Fruit fly (Drosophila melanogaster) whole organism, embryonic: ENCODE results near the gene CG9582.

ENCODE experiments used
- Antp ChIP-seq: fragments of 200-800 bp; sonication (Bioruptor generic); optimal IDR thresholded peaks from 3 replicates; lab custom pipeline; 2016; ENCODE audit warnings: missing biosample characterization, missing genetic modification characterization
- Atf6 ChIP-seq: fragments of 200-800 bp; sonication (Bioruptor generic); IDR thresholded peaks from 2 replicates; pipeline ENCODE4 v1.3.6; 2022; ENCODE audit warnings: missing biosample characterization, missing genetic modification characterization
- CG10147 ChIP-seq: fragments of 200-800 bp; sonication (Bioruptor generic); optimal IDR thresholded peaks from 2 replicates; lab custom pipeline; 2019; ENCODE audit warnings: missing biosample characterization, mild to moderate bottlenecking, missing genetic modification characterization, moderate library complexity
- CG10321 ChIP-seq: fragments of 200-800 bp; sonication (Bioruptor generic); IDR thresholded peaks from 2 replicates; pipeline ENCODE4 v1.3.6; 2022; ENCODE audit warnings: missing biosample characterization, missing genetic modification characterization
- CG10654 ChIP-seq: fragments of 200-800 bp; sonication (Bioruptor generic); optimal IDR thresholded peaks from 2 replicates; lab custom pipeline; 2016; ENCODE audit warnings: missing biosample characterization, missing genetic modification characterization
- CG12391 ChIP-seq: fragments of 200-800 bp; sonication (Bioruptor generic); optimal IDR thresholded peaks from 3 replicates; lab custom pipeline; 2018; ENCODE audit warnings: missing biosample characterization, mild to moderate bottlenecking, missing genetic modification characterization, moderate library complexity
- CG12942 ChIP-seq: fragments of 200-800 bp; sonication (Bioruptor generic); optimal IDR thresholded peaks from 3 replicates; lab custom pipeline; 2016; ENCODE audit warnings: missing biosample characterization, missing genetic modification characterization
- CG13123 ChIP-seq: fragments of 200-800 bp; sonication (Bioruptor generic); optimal IDR thresholded peaks from 2 replicates; lab custom pipeline; 2016; ENCODE audit warnings: missing biosample characterization, missing genetic modification characterization
- CG14710 ChIP-seq: fragments of 200-800 bp; sonication (Bioruptor generic); optimal IDR thresholded peaks from 3 replicates; lab custom pipeline; 2019; ENCODE audit warnings: missing biosample characterization, mild to moderate bottlenecking, missing genetic modification characterization, moderate library complexity
- CG15514 ChIP-seq: fragments of 200-800 bp; sonication (Bioruptor generic); optimal IDR thresholded peaks from 3 replicates; lab custom pipeline; 2017; ENCODE audit warnings: missing biosample characterization, missing genetic modification characterization, mild to moderate bottlenecking, moderate library complexity, missing genetic modification reagents
- CG1602 ChIP-seq: fragments of 200-800 bp; sonication (Bioruptor generic); optimal IDR thresholded peaks from 3 replicates; lab custom pipeline; 2016; ENCODE audit warnings: missing biosample characterization, missing genetic modification characterization
- CG1603 ChIP-seq: fragments of 200-800 bp; sonication (Bioruptor generic); optimal IDR thresholded peaks from 2 replicates; lab custom pipeline; 2019; ENCODE audit warnings: missing biosample characterization, mild to moderate bottlenecking, missing genetic modification characterization, moderate library complexity
- CG2678 ChIP-seq: fragments of 200-800 bp; sonication (Bioruptor generic); optimal IDR thresholded peaks from 3 replicates; lab custom pipeline; 2019; ENCODE audit warnings: missing biosample characterization, mild to moderate bottlenecking, missing genetic modification characterization, moderate library complexity
- CG6254 ChIP-seq: fragments of 200-800 bp; sonication (Bioruptor generic); optimal IDR thresholded peaks from 3 replicates; lab custom pipeline; 2017; ENCODE audit warnings: mild to moderate bottlenecking, missing biosample characterization, missing genetic modification reagents, missing genetic modification characterization
- CG6272 ChIP-seq: fragments of 200-800 bp; sonication (Bioruptor generic); IDR thresholded peaks from 2 replicates; pipeline ENCODE4 v1.3.6; 2022; ENCODE audit warnings: missing biosample characterization, missing genetic modification characterization
- CG6683 ChIP-seq: fragments of 200-800 bp; sonication (Bioruptor generic); optimal IDR thresholded peaks from 2 replicates; lab custom pipeline; 2017; ENCODE audit warnings: missing biosample characterization, mild to moderate bottlenecking, missing genetic modification characterization, missing genetic modification reagents
- CG6854 ChIP-seq: fragments of 200-800 bp; sonication (Bioruptor generic); optimal IDR thresholded peaks from 3 replicates; lab custom pipeline; 2017; ENCODE audit warnings: missing biosample characterization, mild to moderate bottlenecking, missing genetic modification characterization
- CG7372 ChIP-seq: fragments of 200-800 bp; sonication (Bioruptor generic); IDR thresholded peaks from 2 replicates; pipeline ENCODE4 v1.3.6; 2022; ENCODE audit warnings: missing biosample characterization, missing genetic modification characterization
- CG8281 ChIP-seq: fragments of 200-800 bp; sonication (Bioruptor generic); optimal IDR thresholded peaks from 2 replicates; lab custom pipeline; 2018; ENCODE audit warnings: missing biosample characterization, mild to moderate bottlenecking, missing genetic modification characterization, moderate library complexity
- CHES-1-like ChIP-seq: fragments of 200-800 bp; sonication (Bioruptor generic); optimal IDR thresholded peaks from 2 replicates; lab custom pipeline; 2016; ENCODE audit warnings: missing biosample characterization, missing genetic modification characterization
- CoRest ChIP-seq: fragments of 200-800 bp; sonication (Bioruptor generic); optimal IDR thresholded peaks from 3 replicates; lab custom pipeline; 2018; ENCODE audit warnings: missing biosample characterization, mild to moderate bottlenecking, missing genetic modification characterization, moderate library complexity
- Doc3 ChIP-seq: fragments of 200-800 bp; sonication (Bioruptor generic); IDR thresholded peaks from 3 replicates; pipeline ENCODE4 v1.3.6; 2022; ENCODE audit warnings: missing biosample characterization, missing genetic modification characterization; ENCODE audit not compliant: partially characterized antibody
- Fer1 ChIP-seq: fragments of 200-800 bp; sonication (Bioruptor generic); optimal IDR thresholded peaks from 2 replicates; lab custom pipeline; 2017; ENCODE audit warnings: missing biosample characterization, mild to moderate bottlenecking, missing genetic modification characterization
- Gsc ChIP-seq: fragments of 200-800 bp; sonication (Bioruptor generic); IDR thresholded peaks from 2 replicates; pipeline ENCODE4 v1.3.6; 2022; ENCODE audit warnings: missing biosample characterization, missing genetic modification characterization
- H15 ChIP-seq: fragments of 200-800 bp; sonication (Bioruptor generic); IDR thresholded peaks from 3 replicates; pipeline ENCODE4 v1.3.6; 2022; ENCODE audit warnings: missing biosample characterization, missing genetic modification characterization
- HLH3B ChIP-seq: fragments of 200-800 bp; sonication (Bioruptor generic); IDR thresholded peaks from 2 replicates; pipeline ENCODE4 v1.3.6; 2022; ENCODE audit warnings: missing biosample characterization, missing genetic modification characterization
- HLH54F ChIP-seq: fragments of 200-800 bp; sonication (Bioruptor generic); optimal IDR thresholded peaks from 3 replicates; lab custom pipeline; 2016; ENCODE audit warnings: missing biosample characterization, missing genetic modification characterization
- Nf-YC ChIP-seq: fragments of 200-800 bp; optimal IDR thresholded peaks from 3 replicates; lab custom pipeline; 2019; ENCODE audit warnings: missing biosample characterization, mild to moderate bottlenecking, missing genetic modification characterization, moderate library complexity
- NfI ChIP-seq: fragments of 200-800 bp; sonication (Bioruptor generic); optimal IDR thresholded peaks from 3 replicates; lab custom pipeline; 2018; ENCODE audit warnings: missing biosample characterization, mild to moderate bottlenecking, missing genetic modification characterization, moderate library complexity
- Optix ChIP-seq: fragments of 200-800 bp; sonication (Bioruptor generic); IDR thresholded peaks from 3 replicates; pipeline ENCODE4 v1.3.6; 2022; ENCODE audit warnings: missing biosample characterization, missing genetic modification characterization
- Pdp1 ChIP-seq, 2 experiments: fragments of 200-800 bp; sonication (Bioruptor generic); optimal IDR thresholded peaks; 3 replicates each; lab custom pipeline; 2016; ENCODE audit warnings: missing biosample characterization in 2 of 2, missing genetic modification characterization in 2 of 2, mild to moderate bottlenecking in 1 of 2, moderate library complexity in 1 of 2
- Poxn ChIP-seq: fragments of 200-800 bp; sonication (Bioruptor generic); IDR thresholded peaks from 2 replicates; pipeline ENCODE4 v1.3.6; 2022; ENCODE audit warnings: missing biosample characterization, missing genetic modification characterization
- Scr ChIP-seq: fragments of 200-800 bp; sonication (Bioruptor generic); IDR thresholded peaks from 2 replicates; pipeline ENCODE4 v1.3.6; 2022; ENCODE audit warnings: missing biosample characterization, missing genetic modification characterization; ENCODE audit not compliant: partially characterized antibody
- Sox102F ChIP-seq: fragments of 200-800 bp; sonication (Bioruptor generic); optimal IDR thresholded peaks from 2 replicates; lab custom pipeline; 2018; ENCODE audit warnings: missing biosample characterization, mild to moderate bottlenecking, missing genetic modification characterization, moderate library complexity
- Stat92E ChIP-seq, 3 experiments: fragments of >200 bp in 2 of 3; fragments of 200-800 bp in 1 of 3; sonication (Bioruptor generic) in 1 of 3; optimal IDR thresholded peaks; 2 replicates each; lab custom pipeline; 2017 to 2019; ENCODE audit warnings: missing biosample characterization in 3 of 3, missing genetic modification characterization in 3 of 3, mild to moderate bottlenecking in 1 of 3, moderate library complexity in 1 of 3
- ase ChIP-seq: fragments of 200-800 bp; sonication (Bioruptor generic); IDR thresholded peaks from 3 replicates; pipeline ENCODE4 v1.3.6; 2022; ENCODE audit warnings: missing biosample characterization, missing genetic modification characterization
- crc ChIP-seq: fragments of 200-800 bp; sonication (Bioruptor generic); optimal IDR thresholded peaks from 2 replicates; lab custom pipeline; 2016; ENCODE audit warnings: missing biosample characterization, missing genetic modification characterization
- cwo ChIP-seq: fragments of 200-800 bp; sonication (Bioruptor generic); optimal IDR thresholded peaks from 3 replicates; lab custom pipeline; 2017; ENCODE audit warnings: missing biosample characterization, missing genetic modification characterization, mild to moderate bottlenecking, moderate library complexity, missing genetic modification reagents
- dysf ChIP-seq: fragments of 200-800 bp; sonication (Bioruptor generic); IDR thresholded peaks from 3 replicates; pipeline ENCODE4 v1.3.6; 2022; ENCODE audit warnings: missing biosample characterization, missing genetic modification characterization
- eve ChIP-seq, 2 experiments: fragments of >200 bp; optimal IDR thresholded peaks; 2 replicates each; lab custom pipeline; 2017; ENCODE audit warnings: missing biosample characterization in 2 of 2, missing genetic modification characterization in 2 of 2
- fd96Cb ChIP-seq: fragments of 200-800 bp; sonication (Bioruptor generic); optimal IDR thresholded peaks from 2 replicates; lab custom pipeline; 2018; ENCODE audit warnings: missing biosample characterization, mild to moderate bottlenecking, missing genetic modification characterization, moderate library complexity
- gro ChIP-seq: fragments of 200-800 bp; sonication (Bioruptor generic); optimal IDR thresholded peaks from 2 replicates; lab custom pipeline; 2016; ENCODE audit warnings: missing biosample characterization, missing genetic modification characterization
- klu ChIP-seq: fragments of 200-800 bp; sonication (Bioruptor generic); IDR thresholded peaks from 2 replicates; pipeline ENCODE4 v1.3.6; 2022; ENCODE audit warnings: missing biosample characterization, missing genetic modification characterization
- mld ChIP-seq: fragments of 200-800 bp; sonication (Bioruptor generic); IDR thresholded peaks from 3 replicates; pipeline ENCODE4 v1.3.6; 2022; ENCODE audit warnings: missing biosample characterization, missing genetic modification characterization; ENCODE audit not compliant: partially characterized antibody
- nerfin-2 ChIP-seq: fragments of 200-800 bp; sonication (Bioruptor generic); IDR thresholded peaks from 2 replicates; pipeline ENCODE4 v1.3.6; 2022; ENCODE audit warnings: missing biosample characterization, missing genetic modification characterization; ENCODE audit not compliant: partially characterized antibody
- sc ChIP-seq, 3 experiments: fragments of >200 bp in 2 of 3; fragments of 200-800 bp in 1 of 3; sonication (Bioruptor generic) in 1 of 3; optimal IDR thresholded peaks; 2 replicates in 2 of 3; 3 replicates in 1 of 3; lab custom pipeline; 2017; ENCODE audit warnings: mild to moderate bottlenecking in 1 of 3, missing biosample characterization in 1 of 3, missing genetic modification characterization in 1 of 3, missing genetic modification reagents in 1 of 3
- stc ChIP-seq: fragments of 200-800 bp; sonication (Bioruptor generic); IDR thresholded peaks from 2 replicates; pipeline ENCODE4 v1.3.6; 2022; ENCODE audit warnings: missing biosample characterization, missing genetic modification characterization
- usp ChIP-seq: fragments of >200 bp; optimal IDR thresholded peaks from 2 replicates; lab custom pipeline; 2017; ENCODE audit warnings: missing biosample characterization, missing genetic modification characterization

The CG9582 gene

dm6 chr2L:8982584-8983302, 48.9 kb downstream of the CG9582 start (continued):
- TF ChIP-seq CG6254 (GFP tag; lab: Kevin White, UChicago) (no peak), CG6854 (GFP tag; lab: Kevin White, UChicago) (peak; percentile 30), CG13123 (no peak), crc (GFP tag; lab: Kevin White, UChicago) (no peak), CG8281 (tag; lab: Kevin White, UChicago) (peak; percentile 44), Atf6 (GFP tag; lab: Robert Waterston, UW) (peak; percentile 57; the same call in 1 of the 2 replicates), CG10654 (peak; percentile 4), Scr (GFP tag; lab: Robert Waterston, UW) (no peak), gro (GFP tag; lab: Kevin White, UChicago) (peak; percentile 62), Stat92E (GFP tag; optimal IDR thresholded peaks at IDR 0.05; lab: Kevin White, UChicago) (no peak), CG15514 (GFP tag; lab: Kevin White, UChicago) (peak; percentile 7), Pdp1 (GFP tag; optimal IDR thresholded peaks at IDR 0.05; lab: Kevin White, UChicago) (peak; percentile 8 to 23), CG1602 (GFP tag; lab: Kevin White, UChicago) (peak; percentile 28), mld (GFP tag; lab: Robert Waterston, UW) (no peak), ase (GFP tag; lab: Robert Waterston, UW) (peak; percentile 45; the same call in 1 of the 3 replicates), fd96Cb (peak; percentile 41), NfI (peak; percentile 27), dysf (GFP tag; lab: Robert Waterston, UW) (peak; percentile 80), HLH3B (GFP tag; lab: Robert Waterston, UW) (peak; percentile 54; the same call in 1 of the 2 replicates), CoRest (tag; lab: Kevin White, UChicago) (peak; percentile 65), CG7372 (GFP tag; lab: Robert Waterston, UW) (peak; percentile 47; the same call in 1 of the 2 replicates), CG12942 (GFP tag; lab: Kevin White, UChicago) (peak; percentile 6), Doc3 (GFP tag; lab: Robert Waterston, UW) (no peak), CG14710 (peak; percentile 7), Fer1 (GFP tag; lab: Kevin White, UChicago) (peak; percentile 46), CG12391 (tag; lab: Kevin White, UChicago) (peak; percentile 53), H15 (GFP tag; lab: Robert Waterston, UW) (no peak; the same call in 2 of the 3 replicates), CG2678 (peak; percentile 78), HLH54F (GFP tag; lab: Kevin White, UChicago) (peak; percentile 12), Poxn (no peak), Nf-YC (tag; lab: Kevin White, UChicago) (peak; percentile 11), CG1603 (tag; lab: Kevin White, UChicago) (no peak), CG10321 (GFP tag; lab: Robert Waterston, UW) (no peak), cwo (GFP tag; lab: Kevin White, UChicago) (peak; percentile 32), klu (no peak), Optix (GFP tag; lab: Robert Waterston, UW) (no peak), CG6272 (no peak), nerfin-2 (GFP tag; lab: Robert Waterston, UW) (no peak), Antp (GFP tag; lab: Kevin White, UChicago) (peak; percentile 22), Gsc (GFP tag; lab: Robert Waterston, UW) (no peak), CHES-1-like (GFP tag; lab: Kevin White, UChicago) (peak; percentile 6), eve (GFP tag; optimal IDR thresholded peaks at IDR 0.05; lab: Kevin White, UChicago) (peak in 1 of 2 experiments; percentile 57), Sox102F (GFP tag; lab: Kevin White, UChicago) (peak; percentile 69), usp (GFP tag; lab: Kevin White, UChicago) (no peak), CG6683 (GFP tag; lab: Kevin White, UChicago) (peak; percentile 4), stc (peak; percentile 66), sc (optimal IDR thresholded peaks at IDR 0.05; lab: Kevin White, UChicago) (no peak), sc (GFP tag; optimal IDR thresholded peaks at IDR 0.05; lab: Kevin White, UChicago) (no peak), CG10147 (GFP tag; lab: Kevin White, UChicago) (peak; percentile 50)
